Worm (Caenorhabditis elegans) whole organism, late embryonic: ENCODE results near the gene xbx-9.

Experiments
- C08G9.2 ChIP-seq: sonication (generic microtip); optimal IDR thresholded peaks from 2 replicates; lab custom pipeline; 2016; ENCODE audit warnings: mild to moderate bottlenecking, missing genetic modification characterization, moderate library complexity, missing compliant biosample characterization
- ahr-1 ChIP-seq: sonication (generic microtip); optimal IDR thresholded peaks from 2 replicates; lab custom pipeline; 2016; ENCODE audit warnings: missing genetic modification characterization, missing compliant biosample characterization
- ama-1 ChIP-seq: fragments of 150-350 bp; optimal IDR thresholded peaks from 2 replicates; lab custom pipeline; 2014
- ceh-19 ChIP-seq: fragments of 200-800 bp; sonication (Bioruptor generic); optimal IDR thresholded peaks from 2 replicates; lab custom pipeline; 2018; ENCODE audit warnings: mild to moderate bottlenecking, missing genetic modification characterization, missing compliant biosample characterization
- ceh-2 ChIP-seq: sonication (generic microtip); optimal IDR thresholded peaks from 2 replicates; lab custom pipeline; 2016; ENCODE audit warnings: missing genotype, missing genetic modification characterization, missing compliant biosample characterization
- ceh-24 ChIP-seq: sonication (generic microtip); optimal IDR thresholded peaks from 2 replicates; lab custom pipeline; 2016; ENCODE audit warnings: mild to moderate bottlenecking, missing genetic modification characterization, missing compliant biosample characterization
- ceh-30 ChIP-seq: fragments of 150-350 bp; optimal IDR thresholded peaks from 2 replicates; lab custom pipeline; 2014; ENCODE audit warnings: missing biosample characterization, missing genetic modification characterization
- ceh-31 ChIP-seq: sonication (generic microtip); optimal IDR thresholded peaks from 2 replicates; lab custom pipeline; 2016; ENCODE audit warnings: missing genetic modification characterization, missing compliant biosample characterization
- ceh-34 ChIP-seq: sonication (generic microtip); optimal IDR thresholded peaks from 2 replicates; lab custom pipeline; 2016; ENCODE audit warnings: mild to moderate bottlenecking, missing genetic modification characterization, missing compliant biosample characterization
- ceh-45 ChIP-seq: fragments of 200-800 bp; sonication (Bioruptor generic); IDR thresholded peaks from 2 replicates; pipeline ENCODE4 v1.3.6; 2022; ENCODE audit warnings: missing genetic modification reagents, missing genetic modification characterization, missing compliant biosample characterization
- ceh-6 ChIP-seq: fragments of 200-800 bp; sonication (Bioruptor generic); optimal IDR thresholded peaks from 2 replicates; lab custom pipeline; 2018; ENCODE audit warnings: mild to moderate bottlenecking, missing genetic modification characterization, missing compliant biosample characterization
- che-1 ChIP-seq: sonication (generic microtip); optimal IDR thresholded peaks from 2 replicates; lab custom pipeline; 2016; ENCODE audit warnings: mild to moderate bottlenecking, missing genetic modification characterization, missing compliant biosample characterization
- dmd-4 ChIP-seq: sonication (generic microtip); optimal IDR thresholded peaks from 2 replicates; lab custom pipeline; 2016; ENCODE audit warnings: borderline replicate concordance, missing genetic modification characterization, missing compliant biosample characterization
- ets-4 ChIP-seq: sonication (generic microtip); optimal IDR thresholded peaks from 2 replicates; lab custom pipeline; 2016; ENCODE audit warnings: missing genetic modification characterization, missing compliant biosample characterization
- fkh-10 ChIP-seq: fragments of 150-350 bp; optimal IDR thresholded peaks from 2 replicates; lab custom pipeline; 2014; ENCODE audit warnings: missing biosample characterization, missing genetic modification reagents, missing genetic modification characterization
- fkh-6 ChIP-seq: sonication (generic microtip); optimal IDR thresholded peaks from 2 replicates; lab custom pipeline; 2016; ENCODE audit warnings: missing genetic modification characterization, missing compliant biosample characterization
- hlh-15 ChIP-seq: sonication (generic microtip); optimal IDR thresholded peaks from 2 replicates; lab custom pipeline; 2016; ENCODE audit warnings: missing genetic modification characterization, missing compliant biosample characterization
- hlh-6 ChIP-seq: sonication (generic microtip); optimal IDR thresholded peaks from 2 replicates; lab custom pipeline; 2016; ENCODE audit warnings: missing genotype, missing genetic modification characterization, missing compliant biosample characterization
- nfya-1 ChIP-seq: sonication (generic microtip); optimal IDR thresholded peaks from 2 replicates; lab custom pipeline; 2017; ENCODE audit warnings: missing genetic modification characterization, mild to moderate bottlenecking, missing compliant biosample characterization, antibody characterized with exemption, moderate library complexity
- npax-4 ChIP-seq: sonication (generic microtip); optimal IDR thresholded peaks from 2 replicates; lab custom pipeline; 2016; ENCODE audit warnings: missing genetic modification characterization, missing compliant biosample characterization
- pag-3 ChIP-seq: sonication (generic microtip); optimal IDR thresholded peaks from 2 replicates; lab custom pipeline; 2016; ENCODE audit warnings: missing compliant biosample characterization, missing genetic modification characterization, borderline replicate concordance
- pat-9 ChIP-seq: fragments of 200-800 bp; sonication (Bioruptor generic); optimal IDR thresholded peaks from 2 replicates; lab custom pipeline; 2018; ENCODE audit warnings: mild to moderate bottlenecking, missing genetic modification characterization, moderate library complexity, missing compliant biosample characterization
- pax-1 ChIP-seq: fragments of 150-350 bp; optimal IDR thresholded peaks from 2 replicates; lab custom pipeline; 2014; ENCODE audit warnings: missing biosample characterization, missing genetic modification characterization
- pha-4 ChIP-seq: fragments of 150-350 bp; optimal IDR thresholded peaks from 2 replicates; lab custom pipeline; 2018; ENCODE audit warnings: missing biosample characterization, missing genetic modification reagents, missing genetic modification characterization
- pqm-1 ChIP-seq: sonication (generic microtip); optimal IDR thresholded peaks from 2 replicates; lab custom pipeline; 2016; ENCODE audit warnings: missing genetic modification characterization, missing compliant biosample characterization
- ref-2 ChIP-seq: sonication (generic microtip); optimal IDR thresholded peaks from 2 replicates; lab custom pipeline; 2016; ENCODE audit warnings: missing genetic modification characterization, missing compliant biosample characterization
- rnt-1 ChIP-seq: sonication (generic microtip); optimal IDR thresholded peaks from 2 replicates; lab custom pipeline; 2016; ENCODE audit warnings: missing genetic modification characterization, missing compliant biosample characterization
- sdc-2 ChIP-seq: sonication (generic microtip); optimal IDR thresholded peaks from 2 replicates; lab custom pipeline; 2016; ENCODE audit warnings: missing genotype, missing genetic modification characterization, missing compliant biosample characterization
- sox-4 ChIP-seq: sonication (generic microtip); optimal IDR thresholded peaks from 2 replicates; lab custom pipeline; 2017; ENCODE audit warnings: mild to moderate bottlenecking, missing genetic modification characterization, inconsistent platforms, missing compliant biosample characterization
- tbx-7 ChIP-seq: sonication (generic microtip); optimal IDR thresholded peaks from 2 replicates; lab custom pipeline; 2016; ENCODE audit warnings: missing genotype, missing genetic modification characterization, missing compliant biosample characterization
- ttx-3 ChIP-seq: sonication (generic microtip); optimal IDR thresholded peaks from 2 replicates; lab custom pipeline; 2016; ENCODE audit warnings: missing genetic modification reagents, missing genetic modification characterization, missing compliant biosample characterization
- unc-3 ChIP-seq, 2 experiments: fragments of 200-800 bp in 1 of 2; sonication (Bioruptor generic) in 1 of 2; sonication (generic microtip) in 1 of 2; conservative IDR thresholded peaks in 1 of 2; optimal IDR thresholded peaks in 1 of 2; 2 replicates each; pipeline versions ENCODE4 v1.3.6 to Lab custom; 2016 to 2022; ENCODE audit warnings: missing compliant biosample characterization in 2 of 2, missing genetic modification characterization in 2 of 2, missing genetic modification reagents in 1 of 2
- unc-55 ChIP-seq: sonication (generic microtip); optimal IDR thresholded peaks from 2 replicates; lab custom pipeline; 2017; ENCODE audit warnings: missing biosample characterization, missing genetic modification reagents, missing genetic modification characterization
- unc-86 ChIP-seq: sonication (generic microtip); optimal IDR thresholded peaks from 2 replicates; lab custom pipeline; 2016; ENCODE audit warnings: missing genetic modification characterization, missing compliant biosample characterization
- zip-5 ChIP-seq: sonication (generic microtip); optimal IDR thresholded peaks from 2 replicates; lab custom pipeline; 2016; ENCODE audit warnings: missing genetic modification characterization, missing compliant biosample characterization
- ztf-16 ChIP-seq: sonication (generic microtip); optimal IDR thresholded peaks from 2 replicates; lab custom pipeline; 2017; ENCODE audit warnings: missing genetic modification characterization, missing compliant biosample characterization

The xbx-9 gene

DNA sequence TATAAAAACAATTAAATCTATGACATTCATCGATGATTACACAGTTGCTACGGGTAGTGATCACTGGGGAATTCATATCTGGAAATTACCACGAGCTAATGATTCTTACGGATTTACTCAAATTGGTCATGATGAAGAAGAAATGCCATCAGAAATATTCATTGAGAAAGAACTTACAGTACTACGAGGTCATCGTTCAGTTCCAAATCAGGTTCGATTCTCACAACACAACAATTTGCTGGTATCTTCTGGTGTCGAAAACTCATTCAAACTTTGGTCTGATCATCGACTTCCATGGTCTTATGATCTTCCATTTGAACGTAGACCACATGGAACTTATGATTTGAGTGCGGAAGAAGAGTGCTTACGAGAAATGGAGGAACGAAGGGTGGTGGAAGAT, 27.5 kb upstream of the xbx-9 start:
- TF ChIP-seq che-1 (tag; lab: Kevin White, UChicago): no peak
- no peak for TF ChIP-seq pqm-1
- TF ChIP-seq ceh-24 (tag; lab: Kevin White, UChicago): no peak
- no peak for TF ChIP-seq ceh-2 (tag; lab: Kevin White, UChicago)
- TF ChIP-seq ref-2 (tag; lab: Kevin White, UChicago): no peak
- no peak for TF ChIP-seq unc-3 (GFP tag; conservative IDR thresholded peaks at IDR 0.05; lab: Robert Waterston, UW)
- TF ChIP-seq unc-3 (tag; optimal IDR thresholded peaks at IDR 0.05; lab: Kevin White, UChicago): no peak
- TF ChIP-seq fkh-6 (tag; lab: Kevin White, UChicago): no peak
- TF ChIP-seq pax-1: no peak
- TF ChIP-seq tbx-7 (tag; lab: Kevin White, UChicago): no peak
- TF ChIP-seq ceh-19 (GFP tag; lab: Kevin White, UChicago): no peak
- TF ChIP-seq hlh-15 (tag; lab: Kevin White, UChicago): no peak
- no peak for TF ChIP-seq dmd-4
- TF ChIP-seq fkh-10 (GFP tag; lab: Kevin White, UChicago): no peak
- TF ChIP-seq ceh-34 (tag; lab: Kevin White, UChicago): no peak
- no peak for TF ChIP-seq npax-4 (tag; lab: Kevin White, UChicago)
- TF ChIP-seq nfya-1 (tag; lab: Kevin White, UChicago): no peak
- TF ChIP-seq pat-9 (tag; lab: Kevin White, UChicago): no peak
- TF ChIP-seq pha-4: no peak
- no peak for TF ChIP-seq sdc-2 (tag; lab: Kevin White, UChicago)
- TF ChIP-seq, all 69 proteins: peak for 0

DNA sequence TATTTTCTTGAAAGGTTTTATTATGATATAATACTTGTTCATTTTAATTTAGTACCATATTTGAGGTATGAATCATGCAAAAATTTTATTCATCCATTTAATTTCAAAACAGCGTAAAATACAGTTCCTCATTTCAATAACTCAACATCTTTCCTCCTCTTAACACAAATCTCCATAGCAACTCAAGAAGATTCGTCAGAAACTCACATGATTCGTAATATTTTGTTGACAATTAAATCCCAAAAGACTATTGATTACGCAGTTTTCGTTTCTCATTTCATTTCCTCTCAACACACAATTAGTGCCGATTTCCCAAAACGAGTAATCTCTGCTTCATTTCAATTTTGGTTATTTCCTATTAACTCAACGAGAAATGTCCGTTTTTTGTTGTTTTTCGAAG, 25.7 kb upstream of the xbx-9 start, which contains the start of gene R11D1.2:
Gene R11D1.2 (plus strand): TSS at position 301 of the 400 bp plus-strand sequence.
- TF ChIP-seq ets-4 (tag; lab: Kevin White, UChicago): no peak
- TF ChIP-seq nfya-1 (tag; lab: Kevin White, UChicago): no peak
- no peak for TF ChIP-seq fkh-6 (tag; lab: Kevin White, UChicago)

DNA sequence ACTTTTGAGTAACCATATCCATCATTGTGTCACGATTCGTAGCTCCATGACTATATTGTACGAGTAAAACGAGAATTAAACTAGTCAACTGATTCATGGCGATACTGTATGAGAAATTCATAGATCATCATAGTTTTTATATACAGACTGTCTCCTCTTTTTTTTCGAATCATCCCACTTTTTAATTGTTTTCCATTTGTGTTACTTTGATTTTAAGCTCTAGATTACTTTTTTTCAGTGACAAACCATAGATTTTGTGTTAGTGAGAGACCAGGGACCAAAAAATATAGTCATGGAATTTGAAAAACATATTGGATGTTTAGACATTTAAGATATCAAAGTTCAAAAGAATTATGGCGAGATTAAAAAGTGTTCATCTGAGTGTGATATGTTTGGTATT, 22.0 kb upstream of the xbx-9 start, which contains the start of gene R11D1.3:
Gene R11D1.3 (minus strand): TSS at position 101 of the 400 bp plus-strand sequence.
- no peak for TF ChIP-seq unc-55 (GFP tag; lab: Kevin White, UChicago)
- no peak for TF ChIP-seq pag-3
- TF ChIP-seq ceh-31: no peak
- no peak for TF ChIP-seq ceh-34 (tag; lab: Kevin White, UChicago)
- no peak for TF ChIP-seq ceh-30 (tag; lab: Kevin White, UChicago)
- TF ChIP-seq ceh-45 (GFP tag; lab: Robert Waterston, UW): no peak
- no peak for TF ChIP-seq ztf-16 (tag; lab: Kevin White, UChicago)
- no peak for TF ChIP-seq ttx-3

DNA sequence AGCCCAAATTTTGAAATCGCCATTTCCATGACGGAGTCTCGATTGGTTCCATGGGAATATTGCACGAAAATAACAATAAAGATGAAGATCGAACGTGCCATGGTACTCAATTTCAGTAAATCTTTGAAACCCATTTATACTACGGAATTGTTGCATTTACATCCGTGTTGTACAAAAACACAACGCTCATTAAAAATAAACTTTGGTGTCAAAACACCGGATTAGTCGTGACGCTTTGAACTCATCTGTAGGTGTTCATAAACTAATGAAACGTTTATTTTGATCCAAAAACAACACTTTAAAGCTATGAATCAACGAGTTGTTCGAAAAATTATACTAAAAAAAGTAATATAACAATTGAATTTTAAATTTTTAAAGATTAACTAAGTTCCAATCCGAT, 19.9 kb upstream of the xbx-9 start, which contains the start of gene R11D1.4:
Gene R11D1.4 (minus strand): TSS at position 101 of the 400 bp plus-strand sequence.
- TF ChIP-seq ceh-31 (no peak), unc-86 (no peak), rnt-1 (tag; lab: Kevin White, UChicago) (no peak), sox-4 (tag; lab: Kevin White, UChicago) (no peak), ahr-1 (tag; lab: Kevin White, UChicago) (no peak), zip-5 (tag; lab: Kevin White, UChicago) (no peak), C08G9.2 (tag; lab: Kevin White, UChicago) (no peak), ama-1 (lab: Kevin White, UChicago) (no peak), nfya-1 (tag; lab: Kevin White, UChicago) (no peak), fkh-10 (GFP tag; lab: Kevin White, UChicago) (no peak), ceh-6 (no peak), hlh-6 (tag; lab: Kevin White, UChicago) (no peak)
- TF ChIP-seq, all 69 proteins: peak for 0
